Fruit fly (Drosophila melanogaster): ENCODE results near the gene htk.

Gene htk

DNA sequence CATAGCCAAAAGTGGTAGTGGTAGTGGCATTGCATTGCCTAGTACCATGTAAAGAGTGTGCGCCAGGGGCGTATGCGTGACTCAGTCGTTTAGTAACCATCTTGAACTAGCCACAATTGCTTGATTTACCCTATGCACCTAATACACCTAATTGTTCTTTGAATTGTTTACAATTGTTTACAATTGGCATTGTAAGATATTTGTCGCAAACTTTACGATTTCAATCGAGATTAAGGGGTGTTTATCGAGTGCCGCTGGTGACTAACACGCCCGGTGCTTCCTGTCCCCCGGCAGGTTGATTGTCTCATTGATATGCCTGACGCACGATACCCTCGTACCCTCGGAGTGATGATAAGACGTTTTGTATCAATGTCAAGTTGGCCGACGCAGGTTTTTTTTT lies 6.4 kb upstream of the htk start:
- TF ChIP-seq noc (tag; optimal IDR thresholded peaks at IDR 0.05): peak; percentile 37

DNA sequence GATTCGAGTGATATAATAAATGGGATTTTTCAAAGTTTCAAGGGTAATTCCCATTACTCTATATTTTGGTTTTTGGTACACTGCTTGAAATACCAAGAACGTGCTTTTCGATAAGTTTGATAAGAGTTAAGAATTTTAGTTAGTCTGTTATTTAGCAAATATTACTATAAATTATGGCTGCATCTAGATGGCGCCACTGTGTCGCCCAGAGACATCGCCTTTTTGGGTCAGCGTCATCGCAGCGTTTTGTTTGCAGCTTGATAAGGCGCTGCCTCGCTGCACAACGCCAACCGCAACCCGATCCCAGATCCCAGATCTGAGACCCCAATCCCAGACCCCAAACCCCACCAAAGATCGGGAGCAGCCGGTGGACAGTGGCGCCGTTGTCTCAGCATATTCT lies 5.0 kb upstream of the htk start:
- no peak for TF ChIP-seq noc (tag; optimal IDR thresholded peaks at IDR 0.05)

dm6 chrX:18838929-18839576 lies 4.4 kb upstream of the htk start:
- TF ChIP-seq noc (tag; optimal IDR thresholded peaks at IDR 0.05): no peak

- TF ChIP-seq noc (tag; optimal IDR thresholded peaks at IDR 0.05): peak; percentile 90
Observed at dm6 chrX:18848338-18849021, 5.0 kb downstream of the htk start, which contains the start of gene shop. Gene shop, minus strand, starts transcription at chrX:18848566.

- TF ChIP-seq noc (tag; optimal IDR thresholded peaks at IDR 0.05): no peak
Observed at dm6 chrX:18849022-18849368, 5.5 kb downstream of the htk start.

DNA sequence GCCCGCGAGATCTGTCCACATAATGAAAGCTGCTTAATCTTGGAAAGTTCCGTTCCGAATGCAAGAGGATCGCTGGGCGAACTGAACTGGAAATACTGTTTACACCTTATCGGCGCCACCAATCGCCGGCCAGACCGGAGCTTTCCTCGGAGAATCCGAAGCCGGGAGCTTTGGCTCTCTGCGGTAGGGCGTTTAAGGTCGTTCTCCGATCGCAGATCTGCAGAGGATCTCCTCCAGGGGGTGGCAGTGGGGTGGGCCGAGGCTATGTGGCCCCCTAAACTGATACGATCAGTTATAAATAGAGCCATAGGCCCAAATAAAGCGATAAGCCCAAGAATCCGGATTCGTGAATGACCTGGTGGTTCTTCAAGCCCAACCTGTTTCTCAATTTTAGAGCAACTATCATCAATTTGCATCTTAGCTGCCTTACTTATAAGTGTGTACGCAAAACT lies 13.9 kb downstream of the htk start, which contains the start of gene CG7322:
TSS of gene CG7322 (minus strand) at position 402 of the 452 bp plus-strand sequence.
- peak; percentile 19 for TF ChIP-seq noc (tag; optimal IDR thresholded peaks at IDR 0.05)

- no peak for TF ChIP-seq noc (tag; optimal IDR thresholded peaks at IDR 0.05)
Observed at dm6 chrX:18857916-18858315, 14.5 kb downstream of the htk start, which contains the start of gene Usp39. Gene Usp39, plus strand, starts transcription at chrX:18858203.

DNA sequence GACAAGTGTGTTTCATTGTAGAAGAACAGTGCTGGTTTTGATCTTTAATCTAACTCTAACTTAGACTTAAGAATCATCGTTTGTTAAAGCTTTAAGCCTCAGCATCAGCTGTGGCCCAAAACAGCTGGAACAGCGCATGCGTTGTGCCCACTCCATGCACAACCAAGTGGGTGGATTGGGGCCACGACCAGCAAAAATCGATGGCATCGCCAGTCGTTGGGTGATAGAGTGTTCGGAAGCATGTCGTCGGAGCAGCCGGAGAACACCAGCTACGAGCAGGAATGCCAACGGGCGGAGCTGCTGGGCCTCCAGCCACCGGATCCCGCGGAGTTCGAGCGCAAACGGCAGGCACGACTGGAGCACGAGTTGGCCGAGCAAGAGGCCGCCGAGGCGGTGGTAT lies 16.6 kb downstream of the htk start, which contains the start of gene CG32544:
TSS of gene CG32544 (plus strand) at position 211 of the 400 bp plus-strand sequence.
- TF ChIP-seq noc (tag; optimal IDR thresholded peaks at IDR 0.05): no peak

dm6 chrX:18863748-18864482 lies 20.5 kb downstream of the htk start, which contains the start of the genes CG7326 and Dora:
Gene CG7326, minus strand, starts transcription at chrX:18863776.
Gene Dora, plus strand, starts transcription at chrX:18863950.
- peak; percentile 9 for TF ChIP-seq noc (tag; optimal IDR thresholded peaks at IDR 0.05)

dm6 chrX:18864483-18865358 lies 21.3 kb downstream of the htk start:
- no peak for TF ChIP-seq noc (tag; optimal IDR thresholded peaks at IDR 0.05)

DNA sequence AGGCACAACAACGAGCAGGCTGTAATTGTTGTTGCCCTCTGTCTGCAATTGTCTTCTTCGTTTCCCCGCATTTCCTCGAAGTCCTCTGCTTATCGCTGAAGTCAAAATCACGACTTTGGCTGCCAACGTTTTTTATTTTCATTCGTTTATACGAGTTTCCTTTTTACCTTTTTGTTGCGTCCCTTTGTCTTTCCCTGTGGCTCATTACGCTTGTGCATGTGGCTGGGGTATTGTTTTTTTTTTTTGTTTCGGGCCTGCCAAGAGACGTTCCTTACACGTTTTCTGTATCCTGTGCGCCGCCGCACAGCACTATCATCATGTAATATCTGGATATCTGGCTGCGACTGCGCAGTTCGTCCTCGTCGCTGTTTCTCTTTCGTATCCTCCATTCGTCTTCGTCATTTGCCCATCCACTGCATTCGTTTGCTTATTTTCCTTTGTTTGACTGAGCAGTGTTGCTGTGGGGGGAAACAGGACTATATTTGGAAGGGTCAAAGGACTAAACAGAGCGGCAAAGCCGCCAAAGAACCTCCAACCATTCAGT lies 22.9 kb downstream of the htk start:
- TF ChIP-seq noc (tag; optimal IDR thresholded peaks at IDR 0.05): no peak

dm6 chrX:18868142-18868541 lies 24.7 kb downstream of the htk start:
- TF ChIP-seq noc (tag; optimal IDR thresholded peaks at IDR 0.05): no peak

DNA sequence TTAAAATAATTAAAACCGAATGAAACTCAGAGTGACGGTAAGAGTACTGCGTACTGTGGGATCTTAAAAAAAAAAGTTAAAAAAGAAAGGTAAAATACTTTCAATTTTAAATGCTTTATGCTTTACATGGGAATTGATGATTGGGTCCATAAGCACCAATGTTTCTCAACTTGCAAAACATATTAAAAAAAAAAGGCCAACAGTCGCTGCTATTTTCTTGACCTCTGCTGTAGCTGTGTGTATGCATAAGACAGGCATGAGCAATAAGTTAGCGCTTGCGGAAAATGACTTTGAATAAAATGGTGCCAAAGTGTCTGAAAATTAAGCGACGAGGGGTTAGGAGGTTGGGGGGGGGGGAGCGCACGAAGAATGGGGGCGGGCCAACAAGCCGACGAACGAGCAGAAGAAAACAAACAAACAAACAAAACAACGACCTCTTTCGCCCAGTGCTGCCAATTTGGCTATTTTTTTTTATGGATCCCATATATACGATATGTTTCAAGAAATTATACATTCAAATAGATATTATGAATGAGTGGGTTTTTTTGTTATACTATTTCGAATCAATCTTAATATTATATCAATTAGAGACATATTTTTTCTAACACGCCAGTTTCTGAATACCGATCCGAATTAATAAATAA lies 26.1 kb downstream of the htk start:
- no peak for TF ChIP-seq noc (tag; optimal IDR thresholded peaks at IDR 0.05)

DNA sequence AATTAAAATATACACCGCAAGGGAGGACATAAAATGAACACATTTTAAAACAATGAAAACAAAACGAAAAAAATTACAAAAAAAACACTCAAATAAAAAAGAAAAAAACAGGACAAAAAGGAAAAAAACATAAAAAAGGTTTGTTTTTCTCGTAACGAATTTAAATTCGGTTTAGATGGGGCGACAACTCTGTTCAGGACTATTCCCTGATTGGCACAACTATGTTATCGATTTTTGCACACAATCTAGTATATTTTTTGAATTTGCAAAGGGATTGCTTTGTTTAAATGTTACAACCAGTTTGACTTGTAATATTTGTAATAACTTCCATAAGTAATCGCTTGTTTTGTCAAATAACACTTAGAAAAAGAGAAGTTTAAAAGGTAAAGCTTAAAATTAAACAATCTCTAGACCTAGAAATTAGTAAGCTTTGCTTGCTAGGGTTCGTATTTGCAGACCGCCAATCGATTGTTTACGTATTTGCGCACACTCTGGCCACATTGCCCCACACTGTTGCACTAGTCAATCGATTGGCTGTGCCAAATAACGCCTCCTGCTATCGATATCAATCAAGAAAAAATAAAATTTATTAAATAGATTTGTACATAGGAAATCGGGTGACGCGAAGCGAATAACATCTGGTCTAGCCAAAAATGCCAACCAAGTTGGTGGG lies 40.7 kb downstream of the htk start, which contains the start of gene CG7332:
TSS of gene CG7332 (plus strand) at position 515 of the 673 bp plus-strand sequence.
- no peak for TF ChIP-seq noc (tag; optimal IDR thresholded peaks at IDR 0.05)
